Worm (Caenorhabditis elegans) whole organism, L4 larva: ENCODE data around the gene K09H11.4.

Experiments
- D1046.2 ChIP-seq: fragments of 200-800 bp; sonication (Bioruptor generic); IDR thresholded peaks from 2 replicates; pipeline ENCODE4 v1.3.6; 2022; ENCODE audit warnings: missing genetic modification characterization, missing compliant biosample characterization
- F10B5.3 ChIP-seq: sonication (generic microtip); optimal IDR thresholded peaks from 2 replicates; lab custom pipeline; 2016; ENCODE audit warnings: mild to moderate bottlenecking, missing genetic modification characterization, missing compliant biosample characterization
- F37D6.2 ChIP-seq: sonication (generic microtip); optimal IDR thresholded peaks from 2 replicates; lab custom pipeline; 2016; ENCODE audit warnings: mild to moderate bottlenecking, missing genetic modification characterization, missing compliant biosample characterization
- F44E2.7 ChIP-seq: fragments of 200-800 bp; sonication (Bioruptor generic); IDR thresholded peaks from 2 replicates; pipeline ENCODE4 v2.1.2; 2022; ENCODE audit warnings: missing genetic modification characterization, missing compliant biosample characterization
- F49E8.2 ChIP-seq: sonication (generic microtip); optimal IDR thresholded peaks from 2 replicates; lab custom pipeline; 2016; ENCODE audit warnings: missing compliant biosample characterization, mild to moderate bottlenecking, missing genetic modification characterization, borderline replicate concordance
- R02D3.7 ChIP-seq: fragments of 150-350 bp; sonication (generic microtip); optimal IDR thresholded peaks from 3 replicates; lab custom pipeline; 2014; ENCODE audit warnings: missing biosample characterization, missing genetic modification characterization
- T26A8.4 ChIP-seq: fragments of 200-800 bp; sonication (Bioruptor generic); IDR thresholded peaks from 2 replicates; pipeline ENCODE4 v1.3.6; 2022; ENCODE audit warnings: missing genetic modification characterization, missing compliant biosample characterization
- Y105C5A.15 ChIP-seq: fragments of 200-800 bp; sonication (Bioruptor generic); IDR thresholded peaks from 2 replicates; pipeline ENCODE4 v1.3.6; 2022; ENCODE audit warnings: missing genetic modification characterization, missing compliant biosample characterization
- ama-1 ChIP-seq: fragments of 150-350 bp; optimal IDR thresholded peaks from 2 replicates; lab custom pipeline; 2014; ENCODE audit warnings: inconsistent platforms, mixed read lengths
- arid-1 ChIP-seq: fragments of 200-800 bp; sonication (Bioruptor generic); conservative IDR thresholded peaks from 2 replicates; pipeline ENCODE4 v1.3.6; 2022; ENCODE audit warnings: missing genetic modification reagents, missing genetic modification characterization, missing compliant biosample characterization
- ceh-20 ChIP-seq: fragments of 200-800 bp; sonication (Bioruptor generic); IDR thresholded peaks from 2 replicates; pipeline ENCODE4 v1.3.6; 2022; ENCODE audit warnings: missing genetic modification reagents, missing genetic modification characterization, missing compliant biosample characterization
- ceh-32 ChIP-seq: sonication (generic microtip); optimal IDR thresholded peaks from 2 replicates; lab custom pipeline; 2016; ENCODE audit warnings: mild to moderate bottlenecking, missing genetic modification characterization, missing compliant biosample characterization; ENCODE audit not compliant: poor library complexity
- ceh-82 ChIP-seq: sonication (generic microtip); optimal IDR thresholded peaks from 2 replicates; lab custom pipeline; 2017; ENCODE audit warnings: missing biosample characterization, missing genetic modification characterization
- ctbp-1 ChIP-seq: fragments of 200-800 bp; sonication (Bioruptor generic); IDR thresholded peaks from 2 replicates; pipeline ENCODE4 v1.3.6; 2022; ENCODE audit warnings: missing genetic modification reagents, missing genetic modification characterization, missing compliant biosample characterization
- daf-12 ChIP-seq: fragments of 150-350 bp; optimal IDR thresholded peaks from 2 replicates; lab custom pipeline; 2014; ENCODE audit warnings: missing biosample characterization, missing genetic modification reagents, missing genetic modification characterization
- dmd-9 ChIP-seq: fragments of 200-800 bp; sonication (Bioruptor generic); IDR thresholded peaks from 2 replicates; pipeline ENCODE4 v1.3.6; 2022; ENCODE audit warnings: missing genetic modification reagents, missing genetic modification characterization, missing compliant biosample characterization
- dpl-1 ChIP-seq: fragments of 150-350 bp; optimal IDR thresholded peaks from 2 replicates; lab custom pipeline; 2014; ENCODE audit warnings: missing biosample characterization, missing genetic modification reagents, missing genetic modification characterization
- duxl-1 ChIP-seq: sonication (generic microtip); optimal IDR thresholded peaks from 2 replicates; lab custom pipeline; 2016; ENCODE audit warnings: mild to moderate bottlenecking, missing genetic modification characterization, moderate library complexity, missing compliant biosample characterization; ENCODE audit not compliant: poor library complexity
- fkh-10 ChIP-seq: fragments of 150-350 bp; optimal IDR thresholded peaks from 2 replicates; lab custom pipeline; 2014; ENCODE audit warnings: missing biosample characterization, missing genetic modification reagents, missing genetic modification characterization
- gei-8 ChIP-seq: fragments of 200-800 bp; sonication (Bioruptor generic); optimal IDR thresholded peaks from 2 replicates; lab custom pipeline; 2018; ENCODE audit warnings: mild to moderate bottlenecking, missing genetic modification characterization, missing compliant biosample characterization
- hif-1 ChIP-seq, 2 experiments: sonication (generic microtip); optimal IDR thresholded peaks; 2 replicates each; lab custom pipeline; 2016 to 2017; ENCODE audit warnings: missing compliant biosample characterization in 2 of 2, missing genetic modification characterization in 2 of 2, missing genetic modification reagents in 2 of 2, missing genotype in 2 of 2, mild to moderate bottlenecking in 1 of 2
- hlh-11 ChIP-seq: fragments of 200-800 bp; sonication (Bioruptor generic); optimal IDR thresholded peaks from 2 replicates; lab custom pipeline; 2018; ENCODE audit warnings: mild to moderate bottlenecking, missing genetic modification characterization, missing compliant biosample characterization
- hmg-1.1 ChIP-seq: fragments of 200-800 bp; sonication (Bioruptor generic); IDR thresholded peaks from 2 replicates; pipeline ENCODE4 v1.3.6; 2022; ENCODE audit warnings: missing genetic modification reagents, missing genetic modification characterization, missing compliant biosample characterization
- lin-1 ChIP-seq: fragments of 200-800 bp; sonication (Bioruptor generic); IDR thresholded peaks from 2 replicates; pipeline ENCODE4 v1.3.6; 2022; ENCODE audit warnings: missing genetic modification reagents, missing genetic modification characterization, missing compliant biosample characterization
- lin-13 ChIP-seq: fragments of 150-350 bp; optimal IDR thresholded peaks from 2 replicates; lab custom pipeline; 2014; ENCODE audit warnings: missing biosample characterization, missing genetic modification reagents, missing genetic modification characterization
- lin-39 ChIP-seq: fragments of 150-350 bp; optimal IDR thresholded peaks from 2 replicates; lab custom pipeline; 2014; ENCODE audit warnings: missing biosample characterization, missing genetic modification reagents, missing genetic modification characterization
- lsy-2 ChIP-seq, 2 experiments: fragments of 150-350 bp in 1 of 2; sonication (generic microtip) in 1 of 2; optimal IDR thresholded peaks; 2 replicates each; lab custom pipeline; 2014 to 2017; ENCODE audit warnings: missing biosample characterization in 2 of 2, missing genetic modification characterization in 2 of 2
- madf-5 ChIP-seq, 2 experiments: fragments of 200-800 bp; sonication (Bioruptor generic); IDR thresholded peaks; 2 replicates each; pipeline ENCODE4 v1.3.6; 2022; ENCODE audit warnings: missing compliant biosample characterization in 2 of 2, missing genetic modification characterization in 2 of 2
- mdl-1 ChIP-seq, 2 experiments: fragments of 150-350 bp in 1 of 2; sonication (generic microtip) in 1 of 2; optimal IDR thresholded peaks; 2 replicates each; lab custom pipeline; 2014 to 2017; ENCODE audit warnings: missing biosample characterization in 2 of 2, missing genetic modification characterization in 2 of 2
- mep-1 ChIP-seq: fragments of 150-350 bp; sonication (generic microtip); optimal IDR thresholded peaks from 3 replicates; lab custom pipeline; 2014; ENCODE audit warnings: missing biosample characterization, missing genetic modification characterization
- mes-2 ChIP-seq: sonication (generic microtip); optimal IDR thresholded peaks from 2 replicates; lab custom pipeline; 2016; ENCODE audit warnings: missing genotype, mild to moderate bottlenecking, missing genetic modification characterization, missing compliant biosample characterization; ENCODE audit not compliant: poor library complexity, severe bottlenecking
- nhr-11 ChIP-seq: fragments of 150-350 bp; optimal IDR thresholded peaks from 2 replicates; lab custom pipeline; 2014; ENCODE audit warnings: missing biosample characterization, missing genetic modification characterization
- nhr-237 ChIP-seq: sonication (generic microtip); optimal IDR thresholded peaks from 2 replicates; lab custom pipeline; 2017; ENCODE audit warnings: missing biosample characterization, missing genetic modification characterization
- nhr-28 ChIP-seq: fragments of 150-350 bp; optimal IDR thresholded peaks from 2 replicates; lab custom pipeline; 2014; ENCODE audit warnings: missing biosample characterization, missing genetic modification characterization
- nhr-41 ChIP-seq: fragments of 200-800 bp; sonication (Bioruptor generic); IDR thresholded peaks from 2 replicates; pipeline ENCODE4 v1.3.6; 2022; ENCODE audit warnings: missing genetic modification reagents, missing genetic modification characterization, missing compliant biosample characterization
- nhr-42 ChIP-seq: fragments of 200-800 bp; sonication (Bioruptor generic); IDR thresholded peaks from 2 replicates; pipeline ENCODE4 v1.3.6; 2022; ENCODE audit warnings: missing genetic modification characterization, missing compliant biosample characterization
- nhr-6 ChIP-seq: fragments of 150-350 bp; optimal IDR thresholded peaks from 2 replicates; lab custom pipeline; 2014; ENCODE audit warnings: missing biosample characterization, missing genetic modification characterization
- php-3 ChIP-seq: fragments of 200-800 bp; sonication (Bioruptor generic); IDR thresholded peaks from 2 replicates; pipeline ENCODE4 v1.3.6; 2022; ENCODE audit warnings: missing genetic modification reagents, missing genetic modification characterization, missing compliant biosample characterization
- pqm-1 ChIP-seq: sonication (generic microtip); optimal IDR thresholded peaks from 2 replicates; lab custom pipeline; 2017; ENCODE audit warnings: missing biosample characterization, missing genetic modification characterization
- saeg-2 ChIP-seq: fragments of 200-800 bp; sonication (Bioruptor generic); IDR thresholded peaks from 2 replicates; pipeline ENCODE4 v1.3.6; 2022; ENCODE audit warnings: missing genetic modification reagents, missing genetic modification characterization, missing compliant biosample characterization
- sdz-12 ChIP-seq: fragments of 200-800 bp; sonication (Bioruptor generic); optimal IDR thresholded peaks from 2 replicates; lab custom pipeline; 2018; ENCODE audit warnings: mild to moderate bottlenecking, missing genetic modification characterization, missing compliant biosample characterization
- set-16 ChIP-seq: fragments of 200-800 bp; sonication (Bioruptor generic); IDR thresholded peaks from 2 replicates; pipeline ENCODE4 v1.3.6; 2022; ENCODE audit warnings: missing genetic modification reagents, missing genetic modification characterization, missing compliant biosample characterization
- skn-1 ChIP-seq: fragments of 150-350 bp; optimal IDR thresholded peaks from 2 replicates; lab custom pipeline; 2014; ENCODE audit warnings: missing biosample characterization, missing genetic modification characterization
- snpc-4 ChIP-seq: fragments of 150-350 bp; optimal IDR thresholded peaks from 2 replicates; lab custom pipeline; 2014; ENCODE audit warnings: missing biosample characterization, missing genetic modification characterization
- spr-1 ChIP-seq: sonication (generic microtip); optimal IDR thresholded peaks from 2 replicates; lab custom pipeline; 2016; ENCODE audit warnings: mild to moderate bottlenecking, missing genetic modification characterization, missing compliant biosample characterization
- unc-62 ChIP-seq, 3 experiments: fragments of 150-350 bp in 1 of 3; sonication (generic microtip); optimal IDR thresholded peaks in 2 of 3; peaks in 1 of 3; 1 replicate in 1 of 3; 2 replicates in 2 of 3; lab custom pipeline; 2014 to 2017; ENCODE audit warnings: missing biosample characterization in 3 of 3, missing genetic modification characterization in 3 of 3, missing genetic modification reagents in 3 of 3, missing genotype in 1 of 3
- vab-7 ChIP-seq: fragments of 200-800 bp; sonication (Bioruptor generic); IDR thresholded peaks from 2 replicates; pipeline ENCODE4 v1.3.6; 2022; ENCODE audit warnings: missing genetic modification reagents, missing genetic modification characterization, missing compliant biosample characterization
- zag-1 ChIP-seq: fragments of 150-350 bp; optimal IDR thresholded peaks from 2 replicates; lab custom pipeline; 2014; ENCODE audit warnings: missing biosample characterization, missing genetic modification characterization
- zfp-2 ChIP-seq: sonication (generic microtip); optimal IDR thresholded peaks from 2 replicates; lab custom pipeline; 2016; ENCODE audit warnings: mild to moderate bottlenecking, missing genetic modification characterization, missing compliant biosample characterization
- ztf-11 ChIP-seq: fragments of 150-350 bp; optimal IDR thresholded peaks from 2 replicates; lab custom pipeline; 2014; ENCODE audit warnings: missing biosample characterization, missing genetic modification characterization
- ztf-7 ChIP-seq: fragments of 150-350 bp; optimal IDR thresholded peaks from 2 replicates; lab custom pipeline; 2014; ENCODE audit warnings: missing biosample characterization, missing genetic modification characterization

The K09H11.4 gene

ce11 chrV:5684534-5684933, 41.8 kb downstream of the K09H11.4 start, which contains the start of the genes hmgs-1 and F25B4.4:
TSS of gene hmgs-1 (minus strand) at chrV:5684589.
TSS of gene F25B4.4 (plus strand) at chrV:5684873.
- TF ChIP-seq spr-1 (tag; lab: Kevin White, UChicago), result peak; percentile 48
- TF ChIP-seq fkh-10 (GFP tag; lab: Kevin White, UChicago), result peak; percentile 93
- no peak for TF ChIP-seq ceh-82 (tag; lab: Kevin White, UChicago)
- peak; percentile 73; the same call in 1 of the 2 replicates for TF ChIP-seq nhr-42
- TF ChIP-seq nhr-11 (tag; lab: Kevin White, UChicago), result peak; percentile 95
- TF ChIP-seq skn-1, result no peak
- no peak for TF ChIP-seq zag-1
- no peak for TF ChIP-seq nhr-237 (tag; lab: Kevin White, UChicago)
- no peak for TF ChIP-seq saeg-2 (GFP tag; lab: Robert Waterston, UW)
- TF ChIP-seq T26A8.4, result peak; percentile 73
- TF ChIP-seq pqm-1 (tag; lab: Kevin White, UChicago), result no peak
- TF ChIP-seq lin-1 (GFP tag; lab: Robert Waterston, UW), result no peak
- peak; percentile 73 for TF ChIP-seq nhr-28 (tag; lab: Kevin White, UChicago)
- TF ChIP-seq zfp-2 (tag; lab: Kevin White, UChicago), result peak; percentile 67
- TF ChIP-seq ztf-7 (tag; lab: Kevin White, UChicago), result no peak
- TF ChIP-seq unc-62 (GFP tag; optimal IDR thresholded peaks at IDR 0.05 in 1 of 2; lab: Kevin White, UChicago), result peak in 1 of 2 experiments; percentile 83
- TF ChIP-seq unc-62 (tag; optimal IDR thresholded peaks at IDR 0.05; lab: Kevin White, UChicago), result no peak
- TF ChIP-seq F10B5.3 (tag; lab: Kevin White, UChicago), result no peak
- TF ChIP-seq F37D6.2 (tag; lab: Kevin White, UChicago), result peak; percentile 65
- no peak for TF ChIP-seq Y105C5A.15 (GFP tag; lab: Robert Waterston, UW)
- no peak for TF ChIP-seq lin-39 (tag; lab: Kevin White, UChicago)
- no peak for TF ChIP-seq F44E2.7 (GFP tag; lab: Robert Waterston, UW)
- peak; percentile 91 for TF ChIP-seq nhr-6
- TF ChIP-seq vab-7, result 0 out of 2 replicates have a peak, but pooled peaks have one; percentile 41
- 0 out of 4 replicates have a peak, but pooled peaks of 1 of the 2 experiments have one; percentile 27 for TF ChIP-seq madf-5 (GFP tag; IDR thresholded peaks at IDR 0.05; lab: Robert Waterston, UW)
- TF ChIP-seq dpl-1, result peak; percentile 85
- peak; percentile 76 for TF ChIP-seq dmd-9 (GFP tag; lab: Robert Waterston, UW)
- TF ChIP-seq lsy-2 (tag; optimal IDR thresholded peaks at IDR 0.05; lab: Kevin White, UChicago), result peak; percentile 81 to 95
- no peak for TF ChIP-seq gei-8 (GFP tag; lab: Kevin White, UChicago)
- peak; percentile 50 for TF ChIP-seq ceh-20 (GFP tag; lab: Robert Waterston, UW)
- TF ChIP-seq mes-2 (tag; lab: Kevin White, UChicago), result peak; percentile 96
- TF ChIP-seq sdz-12 (GFP tag; lab: Kevin White, UChicago), result no peak
- peak; percentile 95 for TF ChIP-seq mep-1 (tag; lab: Kevin White, UChicago)
- TF ChIP-seq R02D3.7 (tag; lab: Kevin White, UChicago), result peak; percentile 99
- TF ChIP-seq ama-1, result peak; percentile 62
- TF ChIP-seq arid-1 (GFP tag; lab: Robert Waterston, UW), result peak; percentile 33; the same call in 1 of the 2 replicates
- no peak for TF ChIP-seq nhr-41 (GFP tag; lab: Robert Waterston, UW)
- peak; percentile 62 for TF ChIP-seq ctbp-1 (GFP tag; lab: Robert Waterston, UW)
- no peak for TF ChIP-seq ztf-11 (tag; lab: Kevin White, UChicago)
- no peak for TF ChIP-seq daf-12
- no peak for TF ChIP-seq ceh-32 (tag; lab: Kevin White, UChicago)
- TF ChIP-seq hlh-11 (tag; lab: Kevin White, UChicago), result peak; percentile 83
- no peak for TF ChIP-seq snpc-4 (tag; lab: Kevin White, UChicago)
- peak; percentile 52 for TF ChIP-seq duxl-1 (tag; lab: Kevin White, UChicago)
- TF ChIP-seq hmg-1.1 (GFP tag; lab: Robert Waterston, UW), result peak; percentile 76
- TF ChIP-seq mdl-1 (tag; optimal IDR thresholded peaks at IDR 0.05; lab: Kevin White, UChicago), result peak in 1 of 2 experiments; percentile 72
- TF ChIP-seq set-16 (GFP tag; lab: Robert Waterston, UW), result no peak
- TF ChIP-seq hif-1 (tag; optimal IDR thresholded peaks at IDR 0.05; lab: Kevin White, UChicago), result peak in 1 of 2 experiments; percentile 83
- TF ChIP-seq F49E8.2 (tag; lab: Kevin White, UChicago), result peak; percentile 12
- 0 out of 2 replicates have a peak, but pooled peaks have one; percentile 5 for TF ChIP-seq php-3 (GFP tag; lab: Robert Waterston, UW)
- TF ChIP-seq lin-13 (GFP tag; lab: Kevin White, UChicago), result peak; percentile 91
- TF ChIP-seq D1046.2, result no peak
